Fruit fly (Drosophila melanogaster): Measurements from ENCODE around the gene Brd7-9.

Brd7-9 gene

DNA sequence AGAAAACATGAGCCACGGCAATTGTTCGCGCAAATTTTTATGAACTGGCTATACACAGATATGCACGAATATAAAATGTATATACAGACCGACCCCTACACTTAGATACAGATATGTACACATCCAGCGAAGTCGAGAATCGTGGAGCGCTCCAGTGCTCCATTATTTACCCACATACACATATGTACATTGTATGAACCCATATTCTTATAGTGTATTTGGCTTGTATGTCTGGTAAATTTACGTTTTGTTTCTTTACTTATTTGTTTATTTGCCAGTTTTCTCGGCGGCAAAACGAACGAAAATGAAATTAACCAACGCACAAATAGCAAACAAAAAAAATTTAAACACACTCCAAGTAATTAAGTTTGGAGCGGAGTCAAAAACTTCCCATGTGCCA is 30.7 kb downstream of the Brd7-9 start (continued):
- no peak for TF ChIP-seq Hr39 (optimal IDR thresholded peaks at IDR 0.05)
- peak; percentile 81 for TF ChIP-seq CG1233 (GFP tag; optimal IDR thresholded peaks at IDR 0.05)
- TF ChIP-seq CG9727 (GFP tag; optimal IDR thresholded peaks at IDR 0.05), result peak; percentile 56
- no peak for TF ChIP-seq Ssrp (tag; optimal IDR thresholded peaks at IDR 0.05)
- peak; percentile 38 for TF ChIP-seq CG10431 (GFP tag; optimal IDR thresholded peaks at IDR 0.05)
- no peak for TF ChIP-seq Gug (GFP tag; IDR thresholded peaks at IDR 0.05)
- TF ChIP-seq zfh2 (GFP tag; optimal IDR thresholded peaks at IDR 0.05), result no peak
- no peak for TF ChIP-seq Dfd (GFP tag; optimal IDR thresholded peaks at IDR 0.05)
- no peak for TF ChIP-seq so (GFP tag; IDR thresholded peaks at IDR 0.05)
- TF ChIP-seq CG17802 (tag; optimal IDR thresholded peaks at IDR 0.05), result no peak
- no peak for TF ChIP-seq Adf1 (GFP tag; IDR thresholded peaks at IDR 0.05)
- TF ChIP-seq CG7372 (GFP tag; IDR thresholded peaks at IDR 0.05), result no peak
- TF ChIP-seq nom (GFP tag; optimal IDR thresholded peaks at IDR 0.05), result no peak
- TF ChIP-seq Myb (GFP tag; optimal IDR thresholded peaks at IDR 0.05), result no peak
- no peak for TF ChIP-seq CG42726 (GFP tag; IDR thresholded peaks at IDR 0.05; ENCODE audit: partially characterized antibody)
- TF ChIP-seq CG10321 (GFP tag; IDR thresholded peaks at IDR 0.05), result no peak
- TF ChIP-seq fu2 (GFP tag; optimal IDR thresholded peaks at IDR 0.05), result no peak
- TF ChIP-seq amos (GFP tag; IDR thresholded peaks at IDR 0.05; ENCODE audit: partially characterized antibody), result no peak
- peak; percentile 14; the same call in 1 of the 2 replicates for TF ChIP-seq E2f2 (GFP tag; IDR thresholded peaks at IDR 0.05)
- TF ChIP-seq sob (GFP tag; IDR thresholded peaks at IDR 0.05), result peak; percentile 73; the same call in 1 of the 2 replicates
- TF ChIP-seq Dad (GFP tag; optimal IDR thresholded peaks at IDR 0.05), result no peak
- TF ChIP-seq oc (tag; optimal IDR thresholded peaks at IDR 0.05), result no peak
- no peak for TF ChIP-seq CG1602 (GFP tag; optimal IDR thresholded peaks at IDR 0.05)
- no peak for TF ChIP-seq CG18011 (GFP tag; optimal IDR thresholded peaks at IDR 0.05)
- peak; percentile 49 for TF ChIP-seq CG14710 (tag; optimal IDR thresholded peaks at IDR 0.05)
- no peak for TF ChIP-seq Stat92E (GFP tag; optimal IDR thresholded peaks at IDR 0.05)
- TF ChIP-seq jumu (GFP tag; optimal IDR thresholded peaks at IDR 0.05), result no peak
- TF ChIP-seq CG7556 (GFP tag; optimal IDR thresholded peaks at IDR 0.05), result peak; percentile 34
- TF ChIP-seq BtbVII (GFP tag; optimal IDR thresholded peaks at IDR 0.05), result peak; percentile 65
- TF ChIP-seq zen (tag; optimal IDR thresholded peaks at IDR 0.05), result no peak
- no peak for TF ChIP-seq MBD-R2 (GFP tag; IDR thresholded peaks at IDR 0.05)
- peak; percentile 10 for TF ChIP-seq YL-1 (GFP tag; optimal IDR thresholded peaks at IDR 0.05)
- peak; percentile 11 for TF ChIP-seq CG7839 (tag; optimal IDR thresholded peaks at IDR 0.05)
- no peak for TF ChIP-seq fd96Cb (tag; optimal IDR thresholded peaks at IDR 0.05)
- TF ChIP-seq sens-2 (GFP tag; IDR thresholded peaks at IDR 0.05), result no peak; the same call in 1 of the 2 replicates
- TF ChIP-seq fd64A (GFP tag; optimal IDR thresholded peaks at IDR 0.05), result peak; percentile 81
- peak; percentile 48 for TF ChIP-seq CG15011 (GFP tag; optimal IDR thresholded peaks at IDR 0.05)
- TF ChIP-seq CG10959 (GFP tag; IDR thresholded peaks at IDR 0.05), result no peak
- TF ChIP-seq Ravus (GFP tag; IDR thresholded peaks at IDR 0.05), result no peak
- TF ChIP-seq CG5953 (GFP tag; IDR thresholded peaks at IDR 0.05), result no peak
- TF ChIP-seq CG6689 (GFP tag; IDR thresholded peaks at IDR 0.05), result no peak; the same call in 1 of the 2 replicates
- TF ChIP-seq CG8765 (GFP tag; IDR thresholded peaks at IDR 0.05), result no peak
- peak; percentile 5; the same call in 1 of the 3 replicates for TF ChIP-seq row (GFP tag; IDR thresholded peaks at IDR 0.05)
- TF ChIP-seq Lpt (GFP tag; optimal IDR thresholded peaks at IDR 0.05), result no peak
- no peak for TF ChIP-seq pros (GFP tag; optimal IDR thresholded peaks at IDR 0.05)
- no peak for TF ChIP-seq CG7786 (GFP tag; optimal IDR thresholded peaks at IDR 0.05)
- no peak for TF ChIP-seq CG16779 (GFP tag; IDR thresholded peaks at IDR 0.05)
- TF ChIP-seq CoRest (tag; optimal IDR thresholded peaks at IDR 0.05), result peak; percentile 1
- TF ChIP-seq gsb-n (tag; optimal IDR thresholded peaks at IDR 0.05), result peak; percentile 22
- peak; percentile 84 for TF ChIP-seq CG7987 (GFP tag; optimal IDR thresholded peaks at IDR 0.05)
- TF ChIP-seq CG11504 (tag; optimal IDR thresholded peaks at IDR 0.05), result no peak
- no peak for TF ChIP-seq CG9609 (GFP tag; optimal IDR thresholded peaks at IDR 0.05)
